Fruit fly (Drosophila melanogaster): ENCODE data around the gene agt.

The agt gene

dm6 chr3R:6665117-6665654 lies 5.3 kb upstream of the agt start (continued):
- TF ChIP-seq CG10565 (GFP tag; optimal IDR thresholded peaks at IDR 0.05) (no peak), Dek (tag; optimal IDR thresholded peaks at IDR 0.05) (no peak), sima (GFP tag; optimal IDR thresholded peaks at IDR 0.05) (no peak), Nf-YC (tag; optimal IDR thresholded peaks at IDR 0.05) (no peak), Abd-B (GFP tag; optimal IDR thresholded peaks at IDR 0.05) (no peak), Chrac-16 (GFP tag; optimal IDR thresholded peaks at IDR 0.05) (no peak), seq (GFP tag; IDR thresholded peaks at IDR 0.05) (0 out of 2 replicates have a peak, but pooled peaks have one; percentile 20), gsb-n (tag; optimal IDR thresholded peaks at IDR 0.05) (peak; percentile 43), CG11247 (GFP tag; IDR thresholded peaks at IDR 0.05) (no peak), nom (GFP tag; optimal IDR thresholded peaks at IDR 0.05) (no peak), Deaf1 (tag; optimal IDR thresholded peaks at IDR 0.05) (no peak), CG10462 (GFP tag; optimal IDR thresholded peaks at IDR 0.05) (no peak), cg (GFP tag; optimal IDR thresholded peaks at IDR 0.05) (no peak), ranshi (GFP tag; IDR thresholded peaks at IDR 0.05) (0 out of 2 replicates have a peak, but pooled peaks have one; percentile 22), lab (GFP tag; optimal IDR thresholded peaks at IDR 0.05) (peak; percentile 68), CG8765 (GFP tag; IDR thresholded peaks at IDR 0.05) (no peak), ato (GFP tag; IDR thresholded peaks at IDR 0.05; ENCODE audit: partially characterized antibody) (no peak), CG12155 (GFP tag; optimal IDR thresholded peaks at IDR 0.05) (no peak), chinmo (GFP tag; IDR thresholded peaks at IDR 0.05; ENCODE audit: partially characterized antibody) (no peak), cato (GFP tag; optimal IDR thresholded peaks at IDR 0.05; ENCODE audit: borderline replicate concordance) (no peak), ara (GFP tag; IDR thresholded peaks at IDR 0.05) (peak; percentile 69), Ada2b (GFP tag; IDR thresholded peaks at IDR 0.05) (no peak), ken (GFP tag; IDR thresholded peaks at IDR 0.05) (no peak), CG3838 (GFP tag; optimal IDR thresholded peaks at IDR 0.05) (no peak), Bdp1 (GFP tag; optimal IDR thresholded peaks at IDR 0.05) (no peak), CG5953 (GFP tag; IDR thresholded peaks at IDR 0.05) (0 out of 2 replicates have a peak, but pooled peaks have one; percentile 34), dmrt99B (tag; optimal IDR thresholded peaks at IDR 0.05) (no peak), CG6791 (GFP tag; IDR thresholded peaks at IDR 0.05; ENCODE audit: partially characterized antibody) (no peak), Asciz (GFP tag; optimal IDR thresholded peaks at IDR 0.05) (peak; percentile 22), CG9932 (GFP tag; IDR thresholded peaks at IDR 0.05) (no peak), Xbp1 (GFP tag; optimal IDR thresholded peaks at IDR 0.05) (no peak), lov (optimal IDR thresholded peaks at IDR 0.05) (no peak), lov (GFP tag; IDR thresholded peaks at IDR 0.05) (0 out of 3 replicates have a peak, but pooled peaks have one; percentile 65), CG3995 (GFP tag; optimal IDR thresholded peaks at IDR 0.05) (no peak), Drgx (GFP tag; IDR thresholded peaks at IDR 0.05) (no peak), CG11560 (tag; IDR thresholded peaks at IDR 0.05) (no peak), crc (GFP tag; optimal IDR thresholded peaks at IDR 0.05) (no peak), bsh (GFP tag; optimal IDR thresholded peaks at IDR 0.05) (peak in 1 of 2 experiments; percentile 57), Usf (GFP tag; optimal IDR thresholded peaks at IDR 0.05) (peak; percentile 36), Lhr (GFP tag; optimal IDR thresholded peaks at IDR 0.05) (peak; percentile 49), CG1024 (GFP tag; IDR thresholded peaks at IDR 0.05) (no peak), eyg (GFP tag; optimal IDR thresholded peaks at IDR 0.05) (no peak), CG12744 (GFP tag; optimal IDR thresholded peaks at IDR 0.05) (no peak), fd64A (GFP tag; optimal IDR thresholded peaks at IDR 0.05) (peak; percentile 61), C15 (GFP tag; IDR thresholded peaks at IDR 0.05) (no peak), Nf-YA (GFP tag; IDR thresholded peaks at IDR 0.05) (peak; percentile 55), CG12391 (tag; optimal IDR thresholded peaks at IDR 0.05) (no peak), ttk (GFP tag; IDR thresholded peaks at IDR 0.05) (0 out of 2 replicates have a peak, but pooled peaks have one; percentile 4), Dll (GFP tag; IDR thresholded peaks at IDR 0.05; ENCODE audit: partially characterized antibody) (no peak), fru (optimal IDR thresholded peaks at IDR 0.05) (no peak), stwl (tag; optimal IDR thresholded peaks at IDR 0.05) (no peak)

Data from whole organism, embryonic.